Fruit fly (Drosophila melanogaster) whole organism, embryonic: ENCODE data around the gene CG3036.
A peak's percentile ranks its signal among the peaks of the same experiment; 100 is the strongest.

Experiments used
- Aef1 ChIP-seq: fragments of 200-800 bp; sonication (Bioruptor generic); IDR thresholded peaks from 3 replicates; pipeline ENCODE4 v1.3.6; 2022; ENCODE audit warnings: missing biosample characterization, missing genetic modification characterization
- CG10654 ChIP-seq: fragments of 200-800 bp; sonication (Bioruptor generic); optimal IDR thresholded peaks from 2 replicates; lab custom pipeline; 2016; ENCODE audit warnings: missing biosample characterization, missing genetic modification characterization
- CG11504 ChIP-seq: fragments of 200-800 bp; sonication (Bioruptor generic); optimal IDR thresholded peaks from 3 replicates; lab custom pipeline; 2019; ENCODE audit warnings: missing biosample characterization, mild to moderate bottlenecking, missing genetic modification characterization, moderate library complexity
- CG13287 ChIP-seq: fragments of 200-800 bp; sonication (Bioruptor generic); IDR thresholded peaks from 2 replicates; pipeline ENCODE4 v1.3.6; 2022; ENCODE audit warnings: missing biosample characterization, missing genetic modification characterization; ENCODE audit not compliant: partially characterized antibody
- CG15479 ChIP-seq: fragments of 200-800 bp; sonication (Bioruptor generic); optimal IDR thresholded peaks from 3 replicates; lab custom pipeline; 2019; ENCODE audit warnings: missing biosample characterization, mild to moderate bottlenecking, missing genetic modification characterization, moderate library complexity
- CG15601 ChIP-seq: fragments of 200-800 bp; sonication (Bioruptor generic); optimal IDR thresholded peaks from 3 replicates; lab custom pipeline; 2019; ENCODE audit warnings: missing biosample characterization, mild to moderate bottlenecking, missing genetic modification characterization, moderate library complexity
- CG17385 ChIP-seq: fragments of 200-800 bp; sonication (Bioruptor generic); optimal IDR thresholded peaks from 3 replicates; lab custom pipeline; 2018; ENCODE audit warnings: missing biosample characterization, mild to moderate bottlenecking, missing genetic modification characterization
- CG18011 ChIP-seq: fragments of 200-800 bp; sonication (Bioruptor generic); optimal IDR thresholded peaks from 2 replicates; lab custom pipeline; 2017; ENCODE audit warnings: missing biosample characterization, missing genetic modification characterization, mild to moderate bottlenecking, moderate library complexity, missing genotype
- CG2712 ChIP-seq: fragments of 200-800 bp; optimal IDR thresholded peaks from 3 replicates; lab custom pipeline; 2019; ENCODE audit warnings: missing biosample characterization, mild to moderate bottlenecking, missing genetic modification characterization, moderate library complexity
- CG30020 ChIP-seq: fragments of 200-800 bp; optimal IDR thresholded peaks from 2 replicates; lab custom pipeline; 2019; ENCODE audit warnings: missing biosample characterization, mild to moderate bottlenecking, missing genetic modification characterization, moderate library complexity
- CG31388 ChIP-seq: fragments of 200-800 bp; sonication (Bioruptor generic); optimal IDR thresholded peaks from 2 replicates; lab custom pipeline; 2016; ENCODE audit warnings: missing biosample characterization, missing genetic modification characterization
- CG4730 ChIP-seq: fragments of 200-800 bp; sonication (Bioruptor generic); IDR thresholded peaks from 2 replicates; pipeline ENCODE4 v1.3.6; 2022; ENCODE audit warnings: missing biosample characterization, missing genetic modification characterization
- CG6765 ChIP-seq: fragments of 200-800 bp; sonication (Bioruptor generic); optimal IDR thresholded peaks from 3 replicates; lab custom pipeline; 2017; ENCODE audit warnings: missing biosample characterization, mild to moderate bottlenecking, missing genetic modification characterization
- CG6791 ChIP-seq: fragments of 200-800 bp; sonication (Bioruptor generic); IDR thresholded peaks from 3 replicates; pipeline ENCODE4 v1.3.6; 2022; ENCODE audit warnings: missing biosample characterization, missing genetic modification characterization; ENCODE audit not compliant: partially characterized antibody
- CG7963 ChIP-seq: fragments of 200-800 bp; sonication (Bioruptor generic); IDR thresholded peaks from 3 replicates; pipeline ENCODE4 v1.3.6; 2022; ENCODE audit warnings: missing biosample characterization, missing genetic modification characterization; ENCODE audit not compliant: partially characterized antibody
- CG8924 ChIP-seq: fragments of 200-800 bp; optimal IDR thresholded peaks from 3 replicates; lab custom pipeline; 2019; ENCODE audit warnings: missing biosample characterization, mild to moderate bottlenecking, missing genetic modification characterization, moderate library complexity
- CG9609 ChIP-seq: fragments of 200-800 bp; sonication (Bioruptor generic); optimal IDR thresholded peaks from 3 replicates; lab custom pipeline; 2016; ENCODE audit warnings: missing biosample characterization, missing genetic modification characterization
- Dfd ChIP-seq, 2 experiments: fragments of >200 bp; optimal IDR thresholded peaks; 2 replicates each; lab custom pipeline; 2017; ENCODE audit warnings: missing biosample characterization in 2 of 2, missing genetic modification characterization in 2 of 2
- Dp ChIP-seq: fragments of 200-800 bp; sonication (Bioruptor generic); optimal IDR thresholded peaks from 2 replicates; lab custom pipeline; 2018; ENCODE audit warnings: missing biosample characterization, mild to moderate bottlenecking, missing genetic modification characterization, moderate library complexity
- ERR ChIP-seq: fragments of 200-800 bp; sonication (Bioruptor generic); optimal IDR thresholded peaks from 2 replicates; lab custom pipeline; 2016; ENCODE audit warnings: missing biosample characterization, missing genetic modification characterization
- Hr39 ChIP-seq: fragments of >200 bp; optimal IDR thresholded peaks from 2 replicates; lab custom pipeline; 2017
- MESR4 ChIP-seq: fragments of 200-800 bp; sonication (Bioruptor generic); optimal IDR thresholded peaks from 2 replicates; lab custom pipeline; 2018; ENCODE audit warnings: missing biosample characterization, mild to moderate bottlenecking, missing genetic modification characterization, moderate library complexity
- NFAT ChIP-seq: fragments of 200-800 bp; sonication (Bioruptor generic); IDR thresholded peaks from 2 replicates; pipeline ENCODE4 v1.3.6; 2022; ENCODE audit warnings: missing biosample characterization, missing genetic modification characterization
- Nf-YC ChIP-seq: fragments of 200-800 bp; optimal IDR thresholded peaks from 3 replicates; lab custom pipeline; 2019; ENCODE audit warnings: missing biosample characterization, mild to moderate bottlenecking, missing genetic modification characterization, moderate library complexity
- Oaz ChIP-seq: fragments of 200-800 bp; sonication (Bioruptor generic); IDR thresholded peaks from 2 replicates; pipeline ENCODE4 v1.3.6; 2022; ENCODE audit warnings: missing biosample characterization, missing genetic modification characterization
- Sin3A ChIP-seq: fragments of >200 bp; optimal IDR thresholded peaks from 2 replicates; lab custom pipeline; 2018
- Trl ChIP-seq, 3 experiments: fragments of >200 bp in 2 of 3; fragments of 200-800 bp in 1 of 3; sonication (Bioruptor generic) in 1 of 3; optimal IDR thresholded peaks; 2 replicates in 1 of 3; 3 replicates in 2 of 3; lab custom pipeline; 2016 to 2017; ENCODE audit warnings: missing biosample characterization in 1 of 3, missing genetic modification characterization in 1 of 3
- ato ChIP-seq: fragments of 200-800 bp; sonication (Bioruptor generic); IDR thresholded peaks from 2 replicates; pipeline ENCODE4 v1.3.6; 2022; ENCODE audit warnings: missing biosample characterization, missing genetic modification characterization; ENCODE audit not compliant: partially characterized antibody
- bsh ChIP-seq, 2 experiments: fragments of 200-800 bp; sonication (Bioruptor generic); optimal IDR thresholded peaks; 2 replicates each; lab custom pipeline; 2017 to 2018; ENCODE audit warnings: mild to moderate bottlenecking in 2 of 2, missing biosample characterization in 2 of 2, missing genetic modification characterization in 2 of 2, moderate library complexity in 1 of 2
- cg ChIP-seq: fragments of 200-800 bp; sonication (Bioruptor generic); optimal IDR thresholded peaks from 3 replicates; lab custom pipeline; 2019; ENCODE audit warnings: missing biosample characterization, mild to moderate bottlenecking, missing genetic modification characterization, moderate library complexity
- ci ChIP-seq: fragments of 200-800 bp; sonication (Bioruptor generic); IDR thresholded peaks from 3 replicates; pipeline ENCODE4 v1.3.6; 2022; ENCODE audit warnings: missing biosample characterization, missing genetic modification characterization
- ems ChIP-seq: fragments of 200-800 bp; sonication (Bioruptor generic); optimal IDR thresholded peaks from 3 replicates; lab custom pipeline; 2016; ENCODE audit warnings: missing biosample characterization, missing genetic modification characterization
- gfzf ChIP-seq: fragments of 200-800 bp; sonication (Bioruptor generic); optimal IDR thresholded peaks from 2 replicates; lab custom pipeline; 2016; ENCODE audit warnings: missing biosample characterization, mild to moderate bottlenecking, missing genetic modification characterization, moderate library complexity
- grau ChIP-seq: fragments of 200-800 bp; optimal IDR thresholded peaks from 3 replicates; lab custom pipeline; 2019; ENCODE audit warnings: missing biosample characterization, mild to moderate bottlenecking, missing genetic modification characterization, moderate library complexity
- grn ChIP-seq: fragments of 200-800 bp; sonication (Bioruptor generic); optimal IDR thresholded peaks from 3 replicates; lab custom pipeline; 2017; ENCODE audit warnings: missing biosample characterization, missing genetic modification characterization
- hb ChIP-seq: fragments of 200-800 bp; sonication (Bioruptor generic); IDR thresholded peaks from 3 replicates; pipeline ENCODE4 v1.3.6; 2022; ENCODE audit warnings: missing biosample characterization, missing genetic modification characterization; ENCODE audit not compliant: partially characterized antibody
- inv ChIP-seq: fragments of 200-800 bp; sonication (Bioruptor generic); IDR thresholded peaks from 2 replicates; pipeline ENCODE4 v1.3.6; 2022; ENCODE audit warnings: missing biosample characterization, missing genetic modification characterization; ENCODE audit not compliant: partially characterized antibody
- lilli ChIP-seq: fragments of 200-800 bp; sonication (Bioruptor generic); optimal IDR thresholded peaks from 3 replicates; lab custom pipeline; 2016; ENCODE audit warnings: missing biosample characterization, missing genetic modification characterization
- lmd ChIP-seq: fragments of 200-800 bp; sonication (Bioruptor generic); IDR thresholded peaks from 2 replicates; pipeline ENCODE4 v1.3.6; 2022; ENCODE audit warnings: missing biosample characterization, missing genetic modification characterization
- nerfin-2 ChIP-seq: fragments of 200-800 bp; sonication (Bioruptor generic); IDR thresholded peaks from 2 replicates; pipeline ENCODE4 v1.3.6; 2022; ENCODE audit warnings: missing biosample characterization, missing genetic modification characterization; ENCODE audit not compliant: partially characterized antibody
- sna ChIP-seq: fragments of 200-800 bp; sonication (Bioruptor generic); IDR thresholded peaks from 2 replicates; pipeline ENCODE4 v1.3.6; 2022; ENCODE audit warnings: missing biosample characterization, missing genetic modification characterization; ENCODE audit not compliant: partially characterized antibody
- sr ChIP-seq: fragments of 200-800 bp; sonication (Bioruptor generic); IDR thresholded peaks from 3 replicates; pipeline ENCODE4 v1.3.6; 2022; ENCODE audit warnings: missing biosample characterization, missing genetic modification characterization
- unc-4 ChIP-seq: fragments of 200-800 bp; sonication (Bioruptor generic); IDR thresholded peaks from 2 replicates; pipeline ENCODE4 v1.3.6; 2022; ENCODE audit warnings: missing biosample characterization, missing genetic modification characterization; ENCODE audit not compliant: partially characterized antibody
- vnd ChIP-seq: fragments of 200-800 bp; sonication (Bioruptor generic); IDR thresholded peaks from 3 replicates; pipeline ENCODE4 v1.3.6; 2022; ENCODE audit warnings: missing biosample characterization, missing genetic modification characterization; ENCODE audit not compliant: partially characterized antibody
- yki ChIP-seq: fragments of >200 bp; optimal IDR thresholded peaks from 3 replicates; lab custom pipeline; 2018

Gene CG3036

DNA sequence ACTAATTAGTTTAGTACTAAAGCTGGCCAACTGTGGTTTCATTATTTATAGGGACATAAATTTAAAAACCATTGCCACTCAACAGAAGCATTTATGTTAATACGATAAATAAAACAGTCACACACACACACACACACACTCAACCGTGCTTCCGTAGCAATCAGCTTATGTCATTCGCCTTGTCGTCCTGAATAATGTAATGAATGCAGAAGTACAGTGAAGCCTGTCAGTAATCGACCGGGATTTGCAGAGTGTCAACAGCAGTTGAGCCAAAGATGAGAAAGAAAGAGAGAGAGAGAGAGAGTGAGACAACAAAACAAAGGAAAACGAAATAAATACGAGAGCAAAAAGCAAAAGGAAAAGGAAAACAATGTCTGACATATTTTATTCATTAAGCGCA is 23.5 kb upstream of the CG3036 start:
- no peak for TF ChIP-seq CG15479 (GFP tag; lab: Kevin White, UChicago)
- no peak for TF ChIP-seq Trl (optimal IDR thresholded peaks at IDR 0.05; lab: Kevin White, UChicago)
- TF ChIP-seq Trl (GFP tag; optimal IDR thresholded peaks at IDR 0.05; lab: Kevin White, UChicago) = no peak
- TF ChIP-seq CG4730 = no peak
- no peak for TF ChIP-seq lmd (GFP tag; lab: Robert Waterston, UW)
- TF ChIP-seq NFAT (GFP tag; lab: Robert Waterston, UW) = no peak
- peak; percentile 57 for TF ChIP-seq grau (tag; lab: Kevin White, UChicago)
- peak; percentile 58 for TF ChIP-seq CG18011 (GFP tag; lab: Kevin White, UChicago)
- TF ChIP-seq, all 482 proteins: peak for 2

DNA sequence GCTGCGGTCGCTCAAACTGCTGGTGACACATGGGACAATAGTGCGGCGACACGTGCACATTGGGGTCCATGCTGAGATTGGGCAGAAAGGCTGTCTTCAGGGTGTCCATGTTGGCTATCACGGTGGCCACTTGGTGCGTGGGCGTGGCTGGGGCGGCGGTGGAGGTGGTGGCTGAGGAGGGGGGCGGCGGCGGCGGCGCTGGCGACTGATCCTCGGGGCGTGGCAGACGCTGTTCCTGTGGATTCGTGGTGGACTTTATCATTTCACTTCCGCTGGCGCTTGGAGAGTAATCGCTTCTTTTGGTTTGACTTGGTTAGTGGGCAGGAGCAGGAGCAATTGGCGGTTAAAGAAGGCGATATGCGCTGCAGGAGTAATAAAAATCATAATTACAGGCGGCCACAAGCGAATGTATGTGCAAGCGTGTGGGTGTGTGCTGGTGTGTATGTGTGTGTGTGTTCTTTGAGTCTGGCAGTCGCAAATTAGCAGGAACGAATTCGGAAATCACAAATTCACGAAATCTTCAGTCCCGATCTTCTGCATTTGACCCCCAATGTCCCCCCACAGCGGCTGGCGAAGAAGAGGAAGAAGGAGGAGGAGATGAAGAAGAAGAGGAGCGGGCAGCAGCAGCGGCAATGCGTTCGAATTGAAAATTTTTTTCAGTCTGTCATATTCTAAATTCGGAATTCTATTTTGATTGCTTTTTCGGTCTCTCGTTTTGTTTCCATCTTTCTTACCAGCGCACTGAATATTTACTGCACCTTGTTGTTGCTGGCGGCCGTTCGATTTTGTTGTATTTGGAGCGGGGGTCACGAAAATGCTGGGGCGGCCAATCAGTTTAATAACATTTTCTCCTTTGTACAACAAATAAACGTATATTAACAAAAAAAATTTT is 9.5 kb upstream of the CG3036 start:
- TF ChIP-seq Hr39 (lab: Kevin White, UChicago) = peak; percentile 32
- peak; percentile 11 for TF ChIP-seq cg (GFP tag; lab: Kevin White, UChicago)
- no peak for TF ChIP-seq CG11504 (tag; lab: Kevin White, UChicago)
- peak in 1 of 2 experiments; percentile 27 for TF ChIP-seq bsh (GFP tag; optimal IDR thresholded peaks at IDR 0.05; lab: Kevin White, UChicago)
- TF ChIP-seq CG17385 (GFP tag; lab: Kevin White, UChicago) = peak; percentile 94
- TF ChIP-seq MESR4 (GFP tag; lab: Kevin White, UChicago) = peak; percentile 60
- TF ChIP-seq ERR (GFP tag; lab: Kevin White, UChicago) = peak; percentile 33
- peak in 1 of 2 experiments; percentile 84 for TF ChIP-seq Dfd (GFP tag; optimal IDR thresholded peaks at IDR 0.05; lab: Kevin White, UChicago)
- no peak for TF ChIP-seq lilli (GFP tag; lab: Kevin White, UChicago)
- TF ChIP-seq, all 482 proteins: peak for 7

DNA sequence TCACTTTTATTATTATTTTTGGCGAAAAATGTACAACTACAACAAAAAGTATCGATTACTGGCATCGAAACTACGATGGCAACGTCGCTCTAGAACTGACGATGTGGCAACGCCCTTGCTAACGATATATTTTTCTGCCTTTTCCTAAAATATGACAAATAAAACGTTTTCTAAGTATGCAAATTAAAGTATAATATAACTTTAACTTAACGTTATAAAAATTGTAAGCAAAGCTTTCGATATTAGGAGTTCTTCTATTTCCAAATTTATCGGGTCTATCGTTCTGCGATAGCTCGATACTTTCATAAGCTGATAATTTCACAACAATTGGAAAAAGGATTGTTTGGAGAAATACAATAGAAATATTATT is 8.9 kb upstream of the CG3036 start, which contains the start of the genes Cf2 and CG3008:
Gene Cf2, minus strand, starts transcription at position 85 of the 370 bp plus-strand sequence.
Gene CG3008, plus strand, starts transcription at position 276 of the 370 bp plus-strand sequence.
- TF ChIP-seq CG30020 (peak; percentile 48), Oaz (no peak), gfzf (peak; percentile 21), Dp (GFP tag; lab: Kevin White, UChicago) (peak; percentile 29), ato (GFP tag; lab: Robert Waterston, UW) (peak; percentile 60), CG8924 (tag; lab: Kevin White, UChicago) (peak; percentile 64), unc-4 (GFP tag; lab: Robert Waterston, UW) (peak; percentile 88), CG2712 (tag; lab: Kevin White, UChicago) (peak; percentile 33), CG10654 (no peak), sr (no peak), Sin3A (lab: Kevin White, UChicago) (peak; percentile 70), vnd (GFP tag; lab: Robert Waterston, UW) (peak; percentile 82), inv (GFP tag; lab: Robert Waterston, UW) (peak; percentile 76), CG7963 (peak; percentile 76), Aef1 (peak; percentile 16; the same call in 1 of the 3 replicates), grn (no peak), yki (lab: Kevin White, UChicago) (no peak), Nf-YC (tag; lab: Kevin White, UChicago) (peak; percentile 25), ems (peak; percentile 12), CG9609 (no peak), CG31388 (GFP tag; lab: Kevin White, UChicago) (no peak), nerfin-2 (peak; percentile 75), CG6791 (GFP tag; lab: Robert Waterston, UW) (peak; percentile 77), ci (GFP tag; lab: Robert Waterston, UW) (no peak), CG13287 (GFP tag; lab: Robert Waterston, UW) (peak; percentile 89), sna (GFP tag; lab: Robert Waterston, UW) (peak; percentile 71; the same call in 1 of the 2 replicates), CG6765 (no peak), hb (peak; percentile 88), CG15601 (tag; lab: Kevin White, UChicago) (peak; percentile 19)
